Worm (Caenorhabditis elegans) whole organism, L4 larva: ENCODE data around the gene fpn-1.2.

Source experiments
- R02D3.7 ChIP-seq: fragments of 150-350 bp; sonication (generic microtip); optimal IDR thresholded peaks from 3 replicates; lab custom pipeline; 2014; ENCODE audit warnings: missing biosample characterization, missing genetic modification characterization
- aha-1 ChIP-seq: fragments of 150-350 bp; peaks from one replicate; lab custom pipeline; 2014; ENCODE audit warnings: missing biosample characterization, missing genetic modification characterization
- ama-1 ChIP-seq: fragments of 150-350 bp; optimal IDR thresholded peaks from 2 replicates; lab custom pipeline; 2014; ENCODE audit warnings: inconsistent platforms, mixed read lengths
- cey-2 ChIP-seq: sonication (generic microtip); optimal IDR thresholded peaks from 3 replicates; lab custom pipeline; 2017; ENCODE audit warnings: missing genetic modification characterization, mild to moderate bottlenecking, missing compliant biosample characterization, antibody characterized with exemption, borderline replicate concordance; ENCODE audit not compliant: insufficient read depth
- hlh-30 ChIP-seq: sonication (generic microtip); optimal IDR thresholded peaks from 2 replicates; lab custom pipeline; 2017; ENCODE audit warnings: antibody characterized with exemption, mild to moderate bottlenecking, missing genetic modification characterization, missing compliant biosample characterization; ENCODE audit not compliant: insufficient read depth
- lin-15B ChIP-seq: fragments of 150-350 bp; sonication (generic microtip); optimal IDR thresholded peaks from 3 replicates; lab custom pipeline; 2014; ENCODE audit warnings: missing biosample characterization, missing genetic modification characterization
- lir-3 ChIP-seq: sonication (generic microtip); optimal IDR thresholded peaks from 2 replicates; lab custom pipeline; 2016; ENCODE audit warnings: mild to moderate bottlenecking, missing genetic modification characterization, missing compliant biosample characterization
- nhr-11 ChIP-seq: fragments of 150-350 bp; optimal IDR thresholded peaks from 2 replicates; lab custom pipeline; 2014; ENCODE audit warnings: missing biosample characterization, missing genetic modification characterization
- nhr-237 ChIP-seq: sonication (generic microtip); optimal IDR thresholded peaks from 2 replicates; lab custom pipeline; 2017; ENCODE audit warnings: missing biosample characterization, missing genetic modification characterization
- pqm-1 ChIP-seq: sonication (generic microtip); optimal IDR thresholded peaks from 2 replicates; lab custom pipeline; 2017; ENCODE audit warnings: missing biosample characterization, missing genetic modification characterization
- skn-1 ChIP-seq: fragments of 150-350 bp; optimal IDR thresholded peaks from 2 replicates; lab custom pipeline; 2014; ENCODE audit warnings: missing biosample characterization, missing genetic modification characterization
- snpc-4 ChIP-seq: fragments of 150-350 bp; optimal IDR thresholded peaks from 2 replicates; lab custom pipeline; 2014; ENCODE audit warnings: missing biosample characterization, missing genetic modification characterization
- zfp-3 ChIP-seq: fragments of 200-800 bp; sonication (Bioruptor generic); conservative IDR thresholded peaks from 2 replicates; pipeline ENCODE4 v1.3.6; 2022; ENCODE audit warnings: missing genetic modification reagents, missing genetic modification characterization, missing compliant biosample characterization
- ztf-11 ChIP-seq: fragments of 150-350 bp; optimal IDR thresholded peaks from 2 replicates; lab custom pipeline; 2014; ENCODE audit warnings: missing biosample characterization, missing genetic modification characterization

ce11 chrV:1459374-1459926 is 5.0 kb downstream of the fpn-1.2 start:
- TF ChIP-seq skn-1 (tag; lab: Kevin White, UChicago) (no peak), nhr-237 (tag; lab: Kevin White, UChicago) (no peak), zfp-3 (GFP tag; lab: Robert Waterston, UW) (no peak), aha-1 (peak; percentile 66), R02D3.7 (no peak), snpc-4 (tag; lab: Kevin White, UChicago) (no peak), hlh-30 (tag; lab: Kevin White, UChicago) (peak; percentile 43), lir-3 (tag; lab: Kevin White, UChicago) (no peak), ztf-11 (tag; lab: Kevin White, UChicago) (no peak), lin-15B (tag; lab: Kevin White, UChicago) (no peak), cey-2 (tag; lab: Kevin White, UChicago) (no peak), pqm-1 (tag; lab: Kevin White, UChicago) (peak; percentile 43), nhr-11 (tag; lab: Kevin White, UChicago) (no peak), ama-1 (no peak)
